Worm (Caenorhabditis elegans): Measurements from ENCODE around the gene C07H6.9.

Gene C07H6.9

ce11 chrIII:7463438-7464008 is 35.7 kb downstream of the C07H6.9 start, which contains the start of gene H14A12.3:
Gene H14A12.3 (plus strand): TSS chrIII:7463797.
- TF ChIP-seq pqm-1 (tag; optimal IDR thresholded peaks at IDR 0.05) (no peak), fkh-8 (tag; optimal IDR thresholded peaks at IDR 0.05) (no peak), tlp-1 (tag; optimal IDR thresholded peaks at IDR 0.05) (no peak), efl-1 (optimal IDR thresholded peaks at IDR 0.05) (peak; percentile 24 to 29), efl-1 (GFP tag; optimal IDR thresholded peaks at IDR 0.05 in 1 of 2) (peak in 1 of 2 experiments; percentile 14), sup-37 (GFP tag; optimal IDR thresholded peaks at IDR 0.05) (no peak), hlh-17 (GFP tag; optimal IDR thresholded peaks at IDR 0.05; ENCODE audit: borderline replicate concordance) (no peak), lsy-2 (tag; optimal IDR thresholded peaks at IDR 0.05) (peak in 1 of 2 experiments; percentile 33), lin-14 (GFP tag; optimal IDR thresholded peaks at IDR 0.05) (no peak), lir-3 (tag; optimal IDR thresholded peaks at IDR 0.05; ENCODE audit: poor library complexity) (no peak), ztf-11 (tag; optimal IDR thresholded peaks at IDR 0.05) (no peak), rnt-1 (tag; optimal IDR thresholded peaks at IDR 0.05) (no peak), unc-30 (tag; optimal IDR thresholded peaks at IDR 0.05) (no peak), dsc-1 (tag; optimal IDR thresholded peaks at IDR 0.05) (no peak), nhr-28 (tag; optimal IDR thresholded peaks at IDR 0.05) (no peak), snu-23 (GFP tag; optimal IDR thresholded peaks at IDR 0.05) (peak; percentile 9), pag-3 (tag; optimal IDR thresholded peaks at IDR 0.05; ENCODE audit: borderline replicate concordance, insufficient read depth) (no peak), blmp-1 (tag; optimal IDR thresholded peaks at IDR 0.05) (peak; percentile 44), skn-1 (tag; optimal IDR thresholded peaks at IDR 0.05) (peak; percentile 28), lin-13 (GFP tag; optimal IDR thresholded peaks at IDR 0.05) (no peak), sox-4 (tag; optimal IDR thresholded peaks at IDR 0.05) (no peak), dpl-1 (GFP tag; optimal IDR thresholded peaks at IDR 0.05) (peak in 2 of 3 experiments; percentile 3 to 28), nhr-85 (tag) (no peak), nhr-20 (tag; optimal IDR thresholded peaks at IDR 0.05) (no peak), elt-2 (tag; optimal IDR thresholded peaks at IDR 0.05) (no peak), lin-35 (GFP tag; optimal IDR thresholded peaks at IDR 0.05) (peak in 1 of 2 experiments; percentile 37), alr-1 (tag; optimal IDR thresholded peaks at IDR 0.05; ENCODE audit: borderline replicate concordance) (no peak), fos-1 (tag; optimal IDR thresholded peaks at IDR 0.05) (no peak), mep-1 (tag; optimal IDR thresholded peaks at IDR 0.05) (peak; percentile 30)

ce11 chrIII:7462295-7462694 is 37.0 kb downstream of the C07H6.9 start, which contains the start of gene fipr-20:
Gene fipr-20 (minus strand): TSS chrIII:7462395.
- TF ChIP-seq aly-2 (tag; optimal IDR thresholded peaks at IDR 0.05) = no peak

ce11 chrIII:7460018-7460417 is 39.3 kb downstream of the C07H6.9 start, which contains the start of gene mls-1:
Gene mls-1 (plus strand): TSS chrIII:7460341.
- TF ChIP-seq nhr-76 (tag; optimal IDR thresholded peaks at IDR 0.05) (no peak), fos-1 (tag; optimal IDR thresholded peaks at IDR 0.05) (no peak), tbx-2 (tag; optimal IDR thresholded peaks at IDR 0.05) (no peak), nhr-19 (GFP tag; conservative IDR thresholded peaks at IDR 0.05) (no peak), dsc-1 (tag; optimal IDR thresholded peaks at IDR 0.05) (peak; percentile 83)

- TF ChIP-seq zag-1 (tag; optimal IDR thresholded peaks at IDR 0.05) (no peak), lin-35 (GFP tag; optimal IDR thresholded peaks at IDR 0.05) (no peak), hlh-17 (GFP tag; optimal IDR thresholded peaks at IDR 0.05; ENCODE audit: borderline replicate concordance) (no peak), nhr-90 (tag; optimal IDR thresholded peaks at IDR 0.05; ENCODE audit: poor library complexity) (no peak), lin-15B (tag; optimal IDR thresholded peaks at IDR 0.05) (no peak), blmp-1 (tag; optimal IDR thresholded peaks at IDR 0.05) (no peak), grh-1 (GFP tag; IDR thresholded peaks at IDR 0.05) (no peak), egl-27 (tag; optimal IDR thresholded peaks at IDR 0.05) (no peak), swsn-7 (tag; optimal IDR thresholded peaks at IDR 0.05) (no peak), ces-1 (GFP tag; optimal IDR thresholded peaks at IDR 0.05) (no peak), hlh-4 (tag; optimal IDR thresholded peaks at IDR 0.05) (no peak)
Measured at ce11 chrIII:7458846-7459365, 40.4 kb downstream of the C07H6.9 start, which contains the start of the genes fipr-19 and fipr-18. Gene fipr-19 (minus strand): TSS chrIII:7458946. Gene fipr-18 (plus strand): TSS chrIII:7459315.
